Fruit fly (Drosophila melanogaster) whole organism, prepupa: ENCODE data around the gene CG5080.

ENCODE experiments used
- CG16779 ChIP-seq: fragments of 200-800 bp; sonication (Bioruptor generic); optimal IDR thresholded peaks from 3 replicates; lab custom pipeline; 2017; ENCODE audit warnings: missing biosample characterization, mild to moderate bottlenecking, missing genetic modification characterization
- CG3032 ChIP-seq: fragments of 200-800 bp; optimal IDR thresholded peaks from 2 replicates; lab custom pipeline; 2019; ENCODE audit warnings: missing biosample characterization, mild to moderate bottlenecking, missing genetic modification characterization, moderate library complexity
- CG31627 ChIP-seq: fragments of 200-800 bp; sonication (Bioruptor generic); optimal IDR thresholded peaks from 3 replicates; lab custom pipeline; 2016; ENCODE audit warnings: missing biosample characterization, missing genetic modification characterization
- CG32006 ChIP-seq: fragments of 200-800 bp; sonication (Bioruptor generic); optimal IDR thresholded peaks from 3 replicates; lab custom pipeline; 2017; ENCODE audit warnings: missing biosample characterization, mild to moderate bottlenecking, missing genetic modification characterization
- CG6854 ChIP-seq: fragments of 200-800 bp; sonication (Bioruptor generic); optimal IDR thresholded peaks from 2 replicates; lab custom pipeline; 2017; ENCODE audit warnings: missing biosample characterization, mild to moderate bottlenecking, missing genetic modification characterization
- CG8319 ChIP-seq: fragments of 200-800 bp; sonication (Bioruptor generic); optimal IDR thresholded peaks from 3 replicates; lab custom pipeline; 2016; ENCODE audit warnings: missing biosample characterization, missing genetic modification characterization
- CG9139 ChIP-seq: fragments of 200-800 bp; sonication (Bioruptor generic); optimal IDR thresholded peaks from 3 replicates; lab custom pipeline; 2017; ENCODE audit warnings: missing biosample characterization, mild to moderate bottlenecking, missing genetic modification characterization
- Hr39 ChIP-seq: fragments of 200-800 bp; sonication (Bioruptor generic); optimal IDR thresholded peaks from 2 replicates; lab custom pipeline; 2016; ENCODE audit warnings: missing biosample characterization, missing genetic modification characterization
- Sox102F ChIP-seq: fragments of 200-800 bp; sonication (Bioruptor generic); optimal IDR thresholded peaks from 2 replicates; lab custom pipeline; 2016; ENCODE audit warnings: missing biosample characterization, mild to moderate bottlenecking, missing genetic modification characterization
- Sox14 ChIP-seq: fragments of 200-800 bp; sonication (Bioruptor generic); optimal IDR thresholded peaks from 3 replicates; lab custom pipeline; 2016; ENCODE audit warnings: missing biosample characterization, missing genetic modification characterization
- fd59A ChIP-seq: fragments of 200-800 bp; sonication (Bioruptor generic); optimal IDR thresholded peaks from 2 replicates; lab custom pipeline; 2017; ENCODE audit warnings: missing biosample characterization, mild to moderate bottlenecking, missing genetic modification characterization, missing genetic modification reagents

dm6 chr2L:1199912-1200721, 36.4 kb upstream of the CG5080 start, which contains the start of the genes CG43349 and CG5011:
- no peak for TF ChIP-seq CG31627
- TF ChIP-seq CG9139 (GFP tag; lab: Kevin White, UChicago), result no peak
- no peak for TF ChIP-seq Sox102F
- no peak for TF ChIP-seq CG6854 (GFP tag; lab: Kevin White, UChicago)
- no peak for TF ChIP-seq CG16779 (tag; lab: Kevin White, UChicago)
- no peak for TF ChIP-seq Hr39 (GFP tag; lab: Kevin White, UChicago)
- TF ChIP-seq CG8319 (GFP tag; lab: Kevin White, UChicago), result no peak
- TF ChIP-seq Sox14, result no peak
- no peak for TF ChIP-seq CG32006
- TF ChIP-seq CG3032, result no peak
- no peak for TF ChIP-seq fd59A (GFP tag; lab: Kevin White, UChicago)
